Fruit fly (Drosophila melanogaster) whole organism, embryonic: ENCODE results near the gene CG14731.

Source experiments
- Abd-B ChIP-seq: fragments of 200-800 bp; sonication (Bioruptor generic); optimal IDR thresholded peaks from 2 replicates; lab custom pipeline; 2018; ENCODE audit warnings: missing biosample characterization, mild to moderate bottlenecking, missing genetic modification characterization, moderate library complexity
- Awh ChIP-seq: fragments of 200-800 bp; sonication (Bioruptor generic); IDR thresholded peaks from 2 replicates; pipeline ENCODE4, ENCODE4 v1.3.6; 2022; ENCODE audit warnings: missing biosample characterization, missing genetic modification characterization
- CG10543 ChIP-seq: fragments of 200-800 bp; sonication (Bioruptor generic); optimal IDR thresholded peaks from 3 replicates; lab custom pipeline; 2017; ENCODE audit warnings: missing biosample characterization, mild to moderate bottlenecking, missing genetic modification characterization, moderate library complexity
- CG11085 ChIP-seq: fragments of 200-800 bp; sonication (Bioruptor generic); IDR thresholded peaks from 2 replicates; pipeline ENCODE4 v1.3.6; 2022; ENCODE audit warnings: missing biosample characterization, missing genetic modification characterization
- CG12155 ChIP-seq: fragments of 200-800 bp; sonication (Bioruptor generic); optimal IDR thresholded peaks from 3 replicates; lab custom pipeline; 2016; ENCODE audit warnings: missing biosample characterization, missing genetic modification characterization
- CG12299 ChIP-seq: fragments of 200-800 bp; sonication (Bioruptor generic); optimal IDR thresholded peaks from 2 replicates; lab custom pipeline; 2018; ENCODE audit warnings: missing biosample characterization, mild to moderate bottlenecking, missing genetic modification characterization
- CG13775 ChIP-seq: fragments of 200-800 bp; sonication (Bioruptor generic); optimal IDR thresholded peaks from 3 replicates; lab custom pipeline; 2017; ENCODE audit warnings: missing biosample characterization, mild to moderate bottlenecking, missing genetic modification characterization
- CG13894 ChIP-seq: fragments of 200-800 bp; sonication (Bioruptor generic); optimal IDR thresholded peaks from 3 replicates; lab custom pipeline; 2018; ENCODE audit warnings: missing biosample characterization, mild to moderate bottlenecking, missing genetic modification characterization, moderate library complexity
- CG15479 ChIP-seq: fragments of 200-800 bp; sonication (Bioruptor generic); optimal IDR thresholded peaks from 3 replicates; lab custom pipeline; 2019; ENCODE audit warnings: missing biosample characterization, mild to moderate bottlenecking, missing genetic modification characterization, moderate library complexity
- CG17568 ChIP-seq: fragments of 200-800 bp; sonication (Bioruptor generic); optimal IDR thresholded peaks from 2 replicates; lab custom pipeline; 2018; ENCODE audit warnings: missing biosample characterization, mild to moderate bottlenecking, missing genetic modification characterization, moderate library complexity
- CG2199 ChIP-seq: fragments of 200-800 bp; sonication (Bioruptor generic); IDR thresholded peaks from 3 replicates; pipeline ENCODE4 v1.3.6; 2022; ENCODE audit warnings: missing biosample characterization, missing genetic modification characterization
- CG2678 ChIP-seq: fragments of 200-800 bp; sonication (Bioruptor generic); optimal IDR thresholded peaks from 3 replicates; lab custom pipeline; 2019; ENCODE audit warnings: missing biosample characterization, mild to moderate bottlenecking, missing genetic modification characterization, moderate library complexity
- CG2712 ChIP-seq: fragments of 200-800 bp; optimal IDR thresholded peaks from 3 replicates; lab custom pipeline; 2019; ENCODE audit warnings: missing biosample characterization, mild to moderate bottlenecking, missing genetic modification characterization, moderate library complexity
- CG30403 ChIP-seq: fragments of 200-800 bp; sonication (Bioruptor generic); optimal IDR thresholded peaks from 3 replicates; lab custom pipeline; 2016; ENCODE audit warnings: missing biosample characterization, missing genetic modification characterization
- CG30431 ChIP-seq: fragments of 200-800 bp; sonication (Bioruptor generic); optimal IDR thresholded peaks from 2 replicates; lab custom pipeline; 2017; ENCODE audit warnings: missing biosample characterization, missing genetic modification characterization
- CG33213 ChIP-seq: fragments of 200-800 bp; sonication (Bioruptor generic); optimal IDR thresholded peaks from 3 replicates; lab custom pipeline; 2016; ENCODE audit warnings: missing biosample characterization, missing genetic modification characterization
- CG33557 ChIP-seq: fragments of 200-800 bp; sonication (Bioruptor generic); optimal IDR thresholded peaks from 2 replicates; lab custom pipeline; 2019; ENCODE audit warnings: missing biosample characterization, mild to moderate bottlenecking, missing genetic modification characterization, moderate library complexity
- CG3995 ChIP-seq: fragments of 200-800 bp; sonication (Bioruptor generic); optimal IDR thresholded peaks from 3 replicates; lab custom pipeline; 2016; ENCODE audit warnings: missing biosample characterization, missing genetic modification characterization
- CG4404 ChIP-seq: fragments of 200-800 bp; sonication (Bioruptor generic); IDR thresholded peaks from 2 replicates; pipeline ENCODE4 v1.3.6; 2022; ENCODE audit warnings: missing biosample characterization, missing genetic modification characterization
- CG8281 ChIP-seq: fragments of 200-800 bp; sonication (Bioruptor generic); optimal IDR thresholded peaks from 2 replicates; lab custom pipeline; 2018; ENCODE audit warnings: missing biosample characterization, mild to moderate bottlenecking, missing genetic modification characterization, moderate library complexity
- CG9797 ChIP-seq: fragments of 200-800 bp; sonication (Bioruptor generic); optimal IDR thresholded peaks from 3 replicates; lab custom pipeline; 2018; ENCODE audit warnings: missing biosample characterization, mild to moderate bottlenecking, missing genetic modification characterization
- Dip3 ChIP-seq: fragments of 200-800 bp; sonication (Bioruptor generic); optimal IDR thresholded peaks from 3 replicates; lab custom pipeline; 2016; ENCODE audit warnings: missing biosample characterization, missing genetic modification characterization
- Dll ChIP-seq: fragments of 200-800 bp; sonication (Bioruptor generic); IDR thresholded peaks from 4 replicates; pipeline ENCODE4 v1.3.6; 2022; ENCODE audit warnings: missing biosample characterization, missing genetic modification characterization; ENCODE audit not compliant: partially characterized antibody
- Gsc ChIP-seq: fragments of 200-800 bp; sonication (Bioruptor generic); IDR thresholded peaks from 2 replicates; pipeline ENCODE4 v1.3.6; 2022; ENCODE audit warnings: missing biosample characterization, missing genetic modification characterization
- Hmr ChIP-seq: fragments of 200-800 bp; sonication (Bioruptor generic); optimal IDR thresholded peaks from 3 replicates; lab custom pipeline; 2017; ENCODE audit warnings: mild to moderate bottlenecking, missing biosample characterization, missing genetic modification reagents, missing genetic modification characterization
- Mes4 ChIP-seq: fragments of 200-800 bp; sonication (Bioruptor generic); optimal IDR thresholded peaks from 2 replicates; lab custom pipeline; 2016; ENCODE audit warnings: missing biosample characterization, missing genetic modification characterization
- NFAT ChIP-seq: fragments of 200-800 bp; sonication (Bioruptor generic); IDR thresholded peaks from 2 replicates; pipeline ENCODE4 v1.3.6; 2022; ENCODE audit warnings: missing biosample characterization, missing genetic modification characterization
- Oaz ChIP-seq: fragments of 200-800 bp; sonication (Bioruptor generic); IDR thresholded peaks from 2 replicates; pipeline ENCODE4 v1.3.6; 2022; ENCODE audit warnings: missing biosample characterization, missing genetic modification characterization
- Trl ChIP-seq, 3 experiments: fragments of >200 bp in 2 of 3; fragments of 200-800 bp in 1 of 3; sonication (Bioruptor generic) in 1 of 3; optimal IDR thresholded peaks; 2 replicates in 1 of 3; 3 replicates in 2 of 3; lab custom pipeline; 2016 to 2017; ENCODE audit warnings: missing biosample characterization in 1 of 3, missing genetic modification characterization in 1 of 3
- amos ChIP-seq: fragments of 200-800 bp; sonication (Bioruptor generic); IDR thresholded peaks from 2 replicates; pipeline ENCODE4 v1.3.6; 2022; ENCODE audit warnings: missing biosample characterization, missing genetic modification characterization; ENCODE audit not compliant: partially characterized antibody
- bab2 ChIP-seq: fragments of 200-800 bp; sonication (Bioruptor generic); optimal IDR thresholded peaks from 2 replicates; lab custom pipeline; 2016; ENCODE audit warnings: missing biosample characterization, missing genetic modification characterization
- corto ChIP-seq: fragments of 200-800 bp; sonication (Bioruptor generic); optimal IDR thresholded peaks from 2 replicates; lab custom pipeline; 2016; ENCODE audit warnings: missing biosample characterization, mild to moderate bottlenecking, missing genetic modification characterization, moderate library complexity
- crc ChIP-seq: fragments of 200-800 bp; sonication (Bioruptor generic); optimal IDR thresholded peaks from 2 replicates; lab custom pipeline; 2016; ENCODE audit warnings: missing biosample characterization, missing genetic modification characterization
- ewg ChIP-seq: fragments of 200-800 bp; sonication (Bioruptor generic); optimal IDR thresholded peaks from 3 replicates; lab custom pipeline; 2017; ENCODE audit warnings: mild to moderate bottlenecking, missing biosample characterization, missing genetic modification reagents, missing genetic modification characterization
- fd3F ChIP-seq: fragments of 200-800 bp; sonication (Bioruptor generic); optimal IDR thresholded peaks from 2 replicates; lab custom pipeline; 2018; ENCODE audit warnings: missing biosample characterization, mild to moderate bottlenecking, missing genetic modification characterization, moderate library complexity
- fd64A ChIP-seq: fragments of 200-800 bp; sonication (Bioruptor generic); optimal IDR thresholded peaks from 3 replicates; lab custom pipeline; 2018; ENCODE audit warnings: missing biosample characterization, mild to moderate bottlenecking, missing genetic modification characterization
- grau ChIP-seq: fragments of 200-800 bp; optimal IDR thresholded peaks from 3 replicates; lab custom pipeline; 2019; ENCODE audit warnings: missing biosample characterization, mild to moderate bottlenecking, missing genetic modification characterization, moderate library complexity
- hkb ChIP-seq, 2 experiments: fragments of 200-800 bp in 1 of 2; fragments of >200 bp in 1 of 2; sonication (Bioruptor generic) in 1 of 2; IDR thresholded peaks in 1 of 2; optimal IDR thresholded peaks in 1 of 2; 2 replicates each; pipeline versions ENCODE4 v1.3.6 to Lab custom; 2017 to 2022; ENCODE audit warnings: missing biosample characterization in 1 of 2, missing genetic modification characterization in 1 of 2
- p53 ChIP-seq: fragments of 200-800 bp; sonication (Bioruptor generic); optimal IDR thresholded peaks from 2 replicates; lab custom pipeline; 2016; ENCODE audit warnings: missing biosample characterization, missing genetic modification characterization
- pfk ChIP-seq: fragments of 200-800 bp; sonication (Bioruptor generic); optimal IDR thresholded peaks from 2 replicates; lab custom pipeline; 2018; ENCODE audit warnings: missing biosample characterization, mild to moderate bottlenecking, missing genetic modification characterization, moderate library complexity
- phol ChIP-seq: fragments of 200-800 bp; sonication (Bioruptor generic); optimal IDR thresholded peaks from 3 replicates; lab custom pipeline; 2018; ENCODE audit warnings: missing biosample characterization, mild to moderate bottlenecking, missing genetic modification characterization, moderate library complexity
- repo ChIP-seq: fragments of 200-800 bp; sonication (Bioruptor generic); optimal IDR thresholded peaks from 2 replicates; lab custom pipeline; 2016; ENCODE audit warnings: missing biosample characterization, missing genetic modification characterization
- row ChIP-seq: fragments of 200-800 bp; sonication (Bioruptor generic); IDR thresholded peaks from 3 replicates; pipeline ENCODE4 v1.3.6; 2022; ENCODE audit warnings: missing biosample characterization, missing genetic modification characterization
- sd ChIP-seq: fragments of 200-800 bp; sonication (Bioruptor generic); optimal IDR thresholded peaks from 3 replicates; lab custom pipeline; 2018; ENCODE audit warnings: missing biosample characterization, mild to moderate bottlenecking, missing genetic modification characterization, moderate library complexity
- sima ChIP-seq: fragments of 200-800 bp; sonication (Bioruptor generic); optimal IDR thresholded peaks from 2 replicates; lab custom pipeline; 2016; ENCODE audit warnings: missing biosample characterization, missing genetic modification characterization
- trh ChIP-seq: fragments of 200-800 bp; sonication (Bioruptor generic); optimal IDR thresholded peaks from 2 replicates; lab custom pipeline; 2016; ENCODE audit warnings: missing biosample characterization, missing genetic modification characterization
- ttk ChIP-seq: fragments of 200-800 bp; sonication (Bioruptor generic); IDR thresholded peaks from 2 replicates; pipeline ENCODE4 v2.1.2; 2022; ENCODE audit warnings: missing biosample characterization, missing genetic modification characterization
- twi ChIP-seq: fragments of 200-800 bp; optimal IDR thresholded peaks from 2 replicates; lab custom pipeline; 2019; ENCODE audit warnings: missing biosample characterization, mild to moderate bottlenecking, missing genetic modification characterization, moderate library complexity
- zf30C ChIP-seq: fragments of 200-800 bp; sonication (Bioruptor generic); optimal IDR thresholded peaks from 3 replicates; lab custom pipeline; 2018; ENCODE audit warnings: missing biosample characterization, mild to moderate bottlenecking, missing genetic modification characterization
- zfh1 ChIP-seq: fragments of 200-800 bp; sonication (Bioruptor generic); IDR thresholded peaks from 3 replicates; pipeline ENCODE4 v1.3.6; 2022; ENCODE audit warnings: missing biosample characterization, missing genetic modification characterization

CG14731 gene

DNA sequence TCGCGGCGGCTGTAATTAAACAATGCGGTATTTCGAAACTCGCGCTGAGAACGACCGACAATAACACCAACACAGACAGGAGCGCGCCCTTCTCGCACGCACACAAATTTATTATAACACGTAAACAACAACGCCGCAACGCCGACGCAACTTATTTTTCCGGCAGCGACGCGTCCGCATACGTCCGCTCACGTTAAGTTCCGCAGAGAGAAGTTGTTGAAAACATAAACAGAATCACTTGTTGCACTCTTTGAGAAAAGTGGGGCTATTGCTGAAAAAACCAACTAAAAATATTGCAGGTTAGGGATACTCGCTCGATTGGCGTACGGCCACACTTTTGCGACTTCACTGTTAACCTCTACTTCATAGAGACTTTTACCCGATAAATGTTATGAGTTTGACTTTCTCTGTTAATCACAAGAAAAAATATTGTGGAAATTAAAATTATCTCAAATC lies 17.9 kb downstream of the CG14731 start, which contains the start of gene Cad87A (continued):
- TF ChIP-seq CG13894 (tag; lab: Kevin White, UChicago): peak; percentile 52
- TF ChIP-seq hkb (optimal IDR thresholded peaks at IDR 0.05; lab: Kevin White, UChicago): no peak
- no peak for TF ChIP-seq hkb (GFP tag; IDR thresholded peaks at IDR 0.05; lab: Robert Waterston, UW)
- no peak for TF ChIP-seq NFAT
- no peak for TF ChIP-seq CG13775
- no peak for TF ChIP-seq CG2199
- peak; percentile 51 for TF ChIP-seq CG33213
- TF ChIP-seq p53 (GFP tag; lab: Kevin White, UChicago): peak; percentile 57
- no peak for TF ChIP-seq amos (GFP tag; lab: Robert Waterston, UW)
- no peak for TF ChIP-seq phol (tag; lab: Kevin White, UChicago)
- no peak for TF ChIP-seq twi
- no peak for TF ChIP-seq corto
- TF ChIP-seq CG17568 (GFP tag; lab: Kevin White, UChicago): peak; percentile 16
- TF ChIP-seq CG30431 (GFP tag; lab: Kevin White, UChicago): no peak
- TF ChIP-seq zf30C (GFP tag; lab: Kevin White, UChicago): no peak
- peak; percentile 41 to 62 for TF ChIP-seq Trl (optimal IDR thresholded peaks at IDR 0.05; lab: Kevin White, UChicago)
- peak; percentile 59 for TF ChIP-seq Trl (GFP tag; optimal IDR thresholded peaks at IDR 0.05; lab: Kevin White, UChicago)
- no peak for TF ChIP-seq fd3F (GFP tag; lab: Kevin White, UChicago)
- TF ChIP-seq CG15479 (GFP tag; lab: Kevin White, UChicago): peak; percentile 24
- TF ChIP-seq CG8281 (tag; lab: Kevin White, UChicago): peak; percentile 7
- TF ChIP-seq Dll: no peak
- TF ChIP-seq CG11085: no peak
- no peak for TF ChIP-seq CG12155 (GFP tag; lab: Kevin White, UChicago)
- no peak for TF ChIP-seq sima
- TF ChIP-seq bab2 (GFP tag; lab: Kevin White, UChicago): no peak
- TF ChIP-seq Mes4 (GFP tag; lab: Kevin White, UChicago): no peak
- peak; percentile 13 for TF ChIP-seq ewg (GFP tag; lab: Kevin White, UChicago)
- no peak for TF ChIP-seq Dip3 (GFP tag; lab: Kevin White, UChicago)
- TF ChIP-seq CG3995 (GFP tag; lab: Kevin White, UChicago): no peak
- peak; percentile 58 for TF ChIP-seq repo
- TF ChIP-seq CG33557 (GFP tag; lab: Kevin White, UChicago): no peak
- TF ChIP-seq sd (tag; lab: Kevin White, UChicago): peak; percentile 71
- TF ChIP-seq CG2712 (tag; lab: Kevin White, UChicago): peak; percentile 28
- TF ChIP-seq row (GFP tag; lab: Robert Waterston, UW): no peak
- TF ChIP-seq CG12299: peak; percentile 57
- no peak for TF ChIP-seq ttk (GFP tag; lab: Robert Waterston, UW)
- no peak for TF ChIP-seq CG4404 (GFP tag; lab: Robert Waterston, UW)
- peak; percentile 91 for TF ChIP-seq CG9797 (GFP tag; lab: Kevin White, UChicago)
- no peak for TF ChIP-seq Oaz (GFP tag; lab: Robert Waterston, UW)
- TF ChIP-seq CG30403: no peak
- no peak for TF ChIP-seq Abd-B (GFP tag; lab: Kevin White, UChicago)
- TF ChIP-seq zfh1 (GFP tag; lab: Robert Waterston, UW): no peak
- no peak for TF ChIP-seq trh (GFP tag; lab: Kevin White, UChicago)
- no peak for TF ChIP-seq Gsc (GFP tag; lab: Robert Waterston, UW)
- TF ChIP-seq pfk (GFP tag; lab: Kevin White, UChicago): peak; percentile 43
- TF ChIP-seq CG2678 (tag; lab: Kevin White, UChicago): no peak
- no peak for TF ChIP-seq Hmr (GFP tag; lab: Kevin White, UChicago)
- TF ChIP-seq grau (tag; lab: Kevin White, UChicago): no peak
- peak; percentile 69 for TF ChIP-seq CG10543 (GFP tag; lab: Kevin White, UChicago)
- TF ChIP-seq crc: no peak
- peak; percentile 61 for TF ChIP-seq fd64A (GFP tag; lab: Kevin White, UChicago)
- no peak for TF ChIP-seq Awh
